Worm (Caenorhabditis elegans): Measurements from ENCODE around the gene sur-5.

The sur-5 gene

DNA sequence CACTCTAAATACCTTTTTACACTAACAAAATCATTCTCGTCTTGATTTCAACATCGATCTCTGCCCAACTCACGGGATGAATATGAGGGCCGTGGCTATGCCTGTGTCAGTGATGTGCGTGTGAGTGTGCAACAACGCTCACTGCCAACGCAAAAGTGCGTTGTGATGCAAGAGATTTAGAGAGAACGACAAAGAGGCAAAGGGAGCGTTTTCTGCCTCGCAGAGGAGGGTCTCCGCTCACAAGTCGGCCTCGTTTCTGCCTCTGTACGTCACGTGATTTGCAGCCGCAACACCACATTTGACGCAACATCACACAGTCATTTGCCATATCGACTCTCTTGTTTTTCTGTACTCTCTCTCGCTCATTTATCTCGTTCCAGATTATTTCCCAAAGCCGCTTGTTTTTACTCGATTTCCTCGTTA, 28.9 kb upstream of the sur-5 start, which contains the start of gene epg-7:
Gene epg-7 (plus strand): TSS at position 413 of the 423 bp plus-strand sequence.
- TF ChIP-seq tbx-2 (tag; optimal IDR thresholded peaks at IDR 0.05), result peak; percentile 86
- TF ChIP-seq ceh-22 (tag; optimal IDR thresholded peaks at IDR 0.05), result no peak
- no peak for TF ChIP-seq pax-1 (tag; optimal IDR thresholded peaks at IDR 0.05)
- peak; percentile 41 for TF ChIP-seq ceh-14 (tag; optimal IDR thresholded peaks at IDR 0.05)
- peak; percentile 63 for TF ChIP-seq pqm-1 (tag; optimal IDR thresholded peaks at IDR 0.05)
- no peak for TF ChIP-seq pha-4 (tag; optimal IDR thresholded peaks at IDR 0.05)
- TF ChIP-seq dmd-4 (tag; optimal IDR thresholded peaks at IDR 0.05; ENCODE audit: borderline replicate concordance), result no peak
- TF ChIP-seq C08G9.2 (tag; optimal IDR thresholded peaks at IDR 0.05), result no peak
- TF ChIP-seq Y22D7AL.16 (tag; optimal IDR thresholded peaks at IDR 0.05), result no peak
- TF ChIP-seq zip-5 (tag; optimal IDR thresholded peaks at IDR 0.05), result no peak
- TF ChIP-seq hlh-6 (tag; optimal IDR thresholded peaks at IDR 0.05), result no peak
- no peak for TF ChIP-seq eyg-1 (tag; optimal IDR thresholded peaks at IDR 0.05)
- TF ChIP-seq unc-3 (GFP tag; conservative IDR thresholded peaks at IDR 0.05), result peak; percentile 23; the same call in 1 of the 2 replicates
- peak; percentile 17 for TF ChIP-seq unc-3 (tag; optimal IDR thresholded peaks at IDR 0.05)
- TF ChIP-seq tbx-7 (tag; optimal IDR thresholded peaks at IDR 0.05), result no peak
- TF ChIP-seq ceh-34 (tag; optimal IDR thresholded peaks at IDR 0.05), result peak; percentile 63
- no peak for TF ChIP-seq K09A11.1 (tag; optimal IDR thresholded peaks at IDR 0.05; ENCODE audit: insufficient read depth)
- no peak for TF ChIP-seq ets-4 (tag; optimal IDR thresholded peaks at IDR 0.05)
- TF ChIP-seq sdc-2 (tag; optimal IDR thresholded peaks at IDR 0.05), result peak; percentile 65
- no peak for TF ChIP-seq ztf-16 (tag; optimal IDR thresholded peaks at IDR 0.05)
- TF ChIP-seq K02D7.2 (tag; optimal IDR thresholded peaks at IDR 0.05), result no peak
- peak; percentile 27 for TF ChIP-seq unc-86 (tag; optimal IDR thresholded peaks at IDR 0.05)
- peak; percentile 17; the same call in 1 of the 2 replicates for TF ChIP-seq sox-2 (GFP tag; IDR thresholded peaks at IDR 0.05)
- peak; percentile 91 for TF ChIP-seq pros-1 (tag; optimal IDR thresholded peaks at IDR 0.05)
- no peak for TF ChIP-seq hlh-15 (tag; optimal IDR thresholded peaks at IDR 0.05)
- no peak for TF ChIP-seq ama-1 (optimal IDR thresholded peaks at IDR 0.05)
- TF ChIP-seq ceh-48 (tag; optimal IDR thresholded peaks at IDR 0.05), result peak; percentile 22
- TF ChIP-seq ceh-30 (tag; optimal IDR thresholded peaks at IDR 0.05), result no peak
- peak; percentile 62 for TF ChIP-seq elt-2 (tag; optimal IDR thresholded peaks at IDR 0.05)
- TF ChIP-seq nhr-232 (tag; optimal IDR thresholded peaks at IDR 0.05), result no peak
- TF ChIP-seq unc-55 (GFP tag; optimal IDR thresholded peaks at IDR 0.05), result peak; percentile 48
- no peak for TF ChIP-seq C38D4.7 (GFP tag; optimal IDR thresholded peaks at IDR 0.05)
- no peak for TF ChIP-seq T23F11.4 (GFP tag; optimal IDR thresholded peaks at IDR 0.05)
- peak; percentile 80 for TF ChIP-seq dve-1 (tag; optimal IDR thresholded peaks at IDR 0.05)
- TF ChIP-seq ceh-19 (GFP tag; optimal IDR thresholded peaks at IDR 0.05), result no peak
- TF ChIP-seq ref-2 (tag; optimal IDR thresholded peaks at IDR 0.05), result peak; percentile 82
- TF ChIP-seq unc-42 (tag; optimal IDR thresholded peaks at IDR 0.05), result peak; percentile 71
- TF ChIP-seq fkh-10 (GFP tag; optimal IDR thresholded peaks at IDR 0.05), result no peak
- TF ChIP-seq nhr-11 (tag; optimal IDR thresholded peaks at IDR 0.05), result no peak
- TF ChIP-seq npax-4 (tag; optimal IDR thresholded peaks at IDR 0.05), result no peak
- peak; percentile 90 for TF ChIP-seq nfya-1 (tag; optimal IDR thresholded peaks at IDR 0.05)
- no peak for TF ChIP-seq mec-3 (tag; optimal IDR thresholded peaks at IDR 0.05; ENCODE audit: borderline replicate concordance)
- no peak for TF ChIP-seq pat-9 (tag; optimal IDR thresholded peaks at IDR 0.05)
- TF ChIP-seq ttx-3 (tag; optimal IDR thresholded peaks at IDR 0.05), result no peak
- no peak for TF ChIP-seq pag-3 (tag; optimal IDR thresholded peaks at IDR 0.05; ENCODE audit: borderline replicate concordance)
- TF ChIP-seq F13H6.1 (tag; optimal IDR thresholded peaks at IDR 0.05), result peak; percentile 74
- TF ChIP-seq lin-11 (tag; optimal IDR thresholded peaks at IDR 0.05), result no peak
- TF ChIP-seq hlh-13 (GFP tag; optimal IDR thresholded peaks at IDR 0.05), result no peak
- TF ChIP-seq ceh-31 (tag; optimal IDR thresholded peaks at IDR 0.05), result peak; percentile 93
- no peak for TF ChIP-seq sox-4 (tag; optimal IDR thresholded peaks at IDR 0.05)
- no peak for TF ChIP-seq odd-2 (tag; optimal IDR thresholded peaks at IDR 0.05)
- TF ChIP-seq gmeb-2 (tag; optimal IDR thresholded peaks at IDR 0.05), result no peak
- no peak for TF ChIP-seq ceh-9 (tag; optimal IDR thresholded peaks at IDR 0.05)
- peak; percentile 88 for TF ChIP-seq ceh-18 (tag; optimal IDR thresholded peaks at IDR 0.05)
